In the genomic region with DNA sequence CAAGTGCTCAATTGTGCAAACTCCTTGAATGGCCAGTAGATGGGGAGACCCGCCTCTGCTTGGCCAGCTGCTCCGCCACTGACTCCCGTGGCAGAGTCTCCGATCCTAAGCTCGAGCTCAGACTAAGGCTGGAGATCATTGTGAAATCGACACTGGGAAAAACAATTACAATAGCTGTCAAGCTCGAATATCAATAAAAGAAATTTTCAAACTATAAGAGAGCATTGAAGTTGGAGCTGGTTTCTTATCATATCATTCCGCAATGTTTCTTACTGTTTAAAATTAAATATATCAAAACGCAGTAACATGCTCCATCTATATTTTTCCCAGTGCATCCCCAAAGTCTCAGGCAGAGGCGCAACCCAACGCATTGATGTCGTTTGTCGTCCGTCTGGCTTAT, we compare ENCODE assay signal across 1 fruit fly cellular context.
TF ChIP-seq lines count a peak whose summit lies in the region.

No protein-coding gene starts in this region.

TF ChIP-seq in whole organism, embryonic, 481 proteins besides CTCF, POLR2A, EP300 and RAD21 (continued from another document and continues in another):
- TF ChIP-seq CG9797 (GFP tag; optimal IDR thresholded peaks at IDR 0.05; lab: Kevin White, UChicago) (no peak), CG8924 (tag; optimal IDR thresholded peaks at IDR 0.05; lab: Kevin White, UChicago) (peak; percentile 60), CG1024 (GFP tag; IDR thresholded peaks at IDR 0.05; lab: Robert Waterston, UW) (peak; percentile 41; the same call in 1 of the 2 replicates), CG12391 (tag; optimal IDR thresholded peaks at IDR 0.05; lab: Kevin White, UChicago) (peak; percentile 66), ash1 (GFP tag; optimal IDR thresholded peaks at IDR 0.05; lab: Kevin White, UChicago) (no peak), Fer3 (tag; optimal IDR thresholded peaks at IDR 0.05; lab: Kevin White, UChicago) (no peak), CG13296 (GFP tag; optimal IDR thresholded peaks at IDR 0.05; lab: Kevin White, UChicago) (no peak), Atf-2 (GFP tag; optimal IDR thresholded peaks at IDR 0.05; lab: Kevin White, UChicago) (peak; percentile 7), cwo (GFP tag; optimal IDR thresholded peaks at IDR 0.05; lab: Kevin White, UChicago) (no peak), CG3281 (GFP tag; optimal IDR thresholded peaks at IDR 0.05; lab: Kevin White, UChicago) (no peak), Mrtf (GFP tag; IDR thresholded peaks at IDR 0.05; lab: Robert Waterston, UW) (no peak), ham (GFP tag; IDR thresholded peaks at IDR 0.05; lab: Robert Waterston, UW) (no peak), wdn (GFP tag; IDR thresholded peaks at IDR 0.05; lab: Robert Waterston, UW) (no peak), CG10959 (GFP tag; IDR thresholded peaks at IDR 0.05; lab: Robert Waterston, UW) (peak; percentile 93), gfzf (GFP tag; optimal IDR thresholded peaks at IDR 0.05; lab: Kevin White, UChicago) (no peak), Camta (GFP tag; optimal IDR thresholded peaks at IDR 0.05; lab: Kevin White, UChicago) (peak; percentile 26), tio (GFP tag; optimal IDR thresholded peaks at IDR 0.05; lab: Kevin White, UChicago) (peak; percentile 41), CG33557 (GFP tag; optimal IDR thresholded peaks at IDR 0.05; lab: Kevin White, UChicago) (peak; percentile 3), nerfin-1 (tag; optimal IDR thresholded peaks at IDR 0.05; lab: Kevin White, UChicago) (peak; percentile 8), Deaf1 (tag; optimal IDR thresholded peaks at IDR 0.05; lab: Kevin White, UChicago) (no peak), CHES-1-like (GFP tag; optimal IDR thresholded peaks at IDR 0.05; lab: Kevin White, UChicago) (peak; percentile 17), ind (GFP tag; optimal IDR thresholded peaks at IDR 0.05; lab: Kevin White, UChicago) (no peak), otp (GFP tag; IDR thresholded peaks at IDR 0.05; lab: Robert Waterston, UW) (peak; percentile 70; the same call in 2 of the 3 replicates), Abd-B (GFP tag; optimal IDR thresholded peaks at IDR 0.05; lab: Kevin White, UChicago) (peak; percentile 38), fu2 (GFP tag; optimal IDR thresholded peaks at IDR 0.05; lab: Kevin White, UChicago) (no peak), esg (GFP tag; conservative IDR thresholded peaks at IDR 0.05; lab: Robert Waterston, UW) (no peak), ac (GFP tag; optimal IDR thresholded peaks at IDR 0.05; lab: Kevin White, UChicago) (peak; percentile 75), jing (GFP tag; optimal IDR thresholded peaks at IDR 0.05; lab: Kevin White, UChicago) (no peak), prd (optimal IDR thresholded peaks at IDR 0.05; lab: Kevin White, UChicago) (no peak), prd (GFP tag; IDR thresholded peaks at IDR 0.05; lab: Robert Waterston, UW) (peak; percentile 73; the same call in 2 of the 3 replicates), Adf1 (GFP tag; IDR thresholded peaks at IDR 0.05; lab: Robert Waterston, UW) (no peak), E2f1 (GFP tag; IDR thresholded peaks at IDR 0.05; lab: Robert Waterston, UW) (no peak), Drgx (GFP tag; IDR thresholded peaks at IDR 0.05; lab: Robert Waterston, UW) (peak; percentile 42; the same call in 1 of the 2 replicates), CG31441 (GFP tag; IDR thresholded peaks at IDR 0.05; lab: Robert Waterston, UW) (peak; percentile 71), Ets97D (GFP tag; optimal IDR thresholded peaks at IDR 0.05; lab: Kevin White, UChicago) (no peak), CG12071 (GFP tag; optimal IDR thresholded peaks at IDR 0.05; lab: Kevin White, UChicago) (no peak), gem (tag; optimal IDR thresholded peaks at IDR 0.05; lab: Kevin White, UChicago) (peak; percentile 64), crp (GFP tag; optimal IDR thresholded peaks at IDR 0.05; lab: Kevin White, UChicago) (no peak), lmd (GFP tag; IDR thresholded peaks at IDR 0.05; lab: Robert Waterston, UW) (0 out of 2 replicates have a peak, but pooled peaks have one; percentile 11), CG17568 (GFP tag; optimal IDR thresholded peaks at IDR 0.05; lab: Kevin White, UChicago) (no peak), Ets65A (GFP tag; lab: Kevin White, UChicago) (peak; percentile 87), pnt (GFP tag; optimal IDR thresholded peaks at IDR 0.05; lab: Kevin White, UChicago) (peak; percentile 17), CG8290 (GFP tag; optimal IDR thresholded peaks at IDR 0.05; lab: Kevin White, UChicago) (peak; percentile 12), CG8290 (tag; optimal IDR thresholded peaks at IDR 0.05; lab: Kevin White, UChicago) (no peak), Pdp1 (GFP tag; optimal IDR thresholded peaks at IDR 0.05; lab: Kevin White, UChicago) (peak in 1 of 2 experiments; percentile 41), Hr39 (optimal IDR thresholded peaks at IDR 0.05; lab: Kevin White, UChicago) (no peak), CoRest (tag; optimal IDR thresholded peaks at IDR 0.05; lab: Kevin White, UChicago) (peak; percentile 21), CG10979 (tag; optimal IDR thresholded peaks at IDR 0.05; lab: Kevin White, UChicago) (peak; percentile 87), HmgD (GFP tag; optimal IDR thresholded peaks at IDR 0.05; lab: Kevin White, UChicago) (no peak), NC2β (GFP tag; optimal IDR thresholded peaks at IDR 0.05; lab: Kevin White, UChicago) (peak; percentile 52), CG32767 (GFP tag; IDR thresholded peaks at IDR 0.05; lab: Robert Waterston, UW) (no peak), CG4328 (GFP tag; optimal IDR thresholded peaks at IDR 0.05; lab: Kevin White, UChicago) (no peak), Bgb (GFP tag; IDR thresholded peaks at IDR 0.05; lab: Robert Waterston, UW; ENCODE audit: partially characterized antibody) (no peak), da (GFP tag; optimal IDR thresholded peaks at IDR 0.05; lab: Kevin White, UChicago) (no peak), croc (GFP tag; conservative IDR thresholded peaks at IDR 0.05; lab: Robert Waterston, UW) (peak; percentile 56), zfh1 (GFP tag; IDR thresholded peaks at IDR 0.05; lab: Robert Waterston, UW) (peak; percentile 91), tna (GFP tag; IDR thresholded peaks at IDR 0.05; lab: Robert Waterston, UW; ENCODE audit: partially characterized antibody) (no peak), CG7271 (tag; optimal IDR thresholded peaks at IDR 0.05; lab: Kevin White, UChicago) (no peak), dmrt11E (tag; optimal IDR thresholded peaks at IDR 0.05; lab: Kevin White, UChicago) (peak; percentile 91), CG7786 (GFP tag; optimal IDR thresholded peaks at IDR 0.05; lab: Kevin White, UChicago) (peak; percentile 18), CG3726 (GFP tag; IDR thresholded peaks at IDR 0.05; lab: Robert Waterston, UW) (no peak; the same call in 2 of the 3 replicates), sc (optimal IDR thresholded peaks at IDR 0.05; lab: Kevin White, UChicago) (no peak), sc (GFP tag; optimal IDR thresholded peaks at IDR 0.05; lab: Kevin White, UChicago) (peak; percentile 27), lov (optimal IDR thresholded peaks at IDR 0.05; lab: Kevin White, UChicago) (no peak), lov (GFP tag; IDR thresholded peaks at IDR 0.05; lab: Robert Waterston, UW) (no peak; the same call in 2 of the 3 replicates), tll (GFP tag; optimal IDR thresholded peaks at IDR 0.05; lab: Kevin White, UChicago) (no peak), psq (GFP tag; optimal IDR thresholded peaks at IDR 0.05; lab: Kevin White, UChicago) (no peak), Ssrp (tag; optimal IDR thresholded peaks at IDR 0.05; lab: Kevin White, UChicago) (peak; percentile 23), Jarid2 (GFP tag; optimal IDR thresholded peaks at IDR 0.05; lab: Kevin White, UChicago) (no peak), CG33213 (GFP tag; optimal IDR thresholded peaks at IDR 0.05; lab: Kevin White, UChicago) (peak; percentile 7), sna (GFP tag; IDR thresholded peaks at IDR 0.05; lab: Robert Waterston, UW; ENCODE audit: partially characterized antibody) (no peak), HLH4C (GFP tag; IDR thresholded peaks at IDR 0.05; lab: Robert Waterston, UW; ENCODE audit: partially characterized antibody) (no peak), CG4360 (GFP tag; IDR thresholded peaks at IDR 0.05; lab: Robert Waterston, UW) (no peak), CG10147 (GFP tag; optimal IDR thresholded peaks at IDR 0.05; lab: Kevin White, UChicago) (no peak), D (optimal IDR thresholded peaks at IDR 0.05; lab: Kevin White, UChicago) (no peak), D (GFP tag; optimal IDR thresholded peaks at IDR 0.05; lab: Kevin White, UChicago) (peak; percentile 32), CG12744 (GFP tag; optimal IDR thresholded peaks at IDR 0.05; lab: Kevin White, UChicago) (peak; percentile 9), CG18599 (GFP tag; optimal IDR thresholded peaks at IDR 0.05; lab: Kevin White, UChicago) (peak; percentile 7), CG18764 (GFP tag; optimal IDR thresholded peaks at IDR 0.05; lab: Kevin White, UChicago) (no peak), CG13424 (tag; optimal IDR thresholded peaks at IDR 0.05; lab: Kevin White, UChicago) (no peak), Tbp (GFP tag; optimal IDR thresholded peaks at IDR 0.05; lab: Kevin White, UChicago) (no peak), gcm2 (GFP tag; optimal IDR thresholded peaks at IDR 0.05; lab: Kevin White, UChicago) (no peak), nmo (GFP tag; optimal IDR thresholded peaks at IDR 0.05; lab: Kevin White, UChicago) (peak; percentile 54), Opbp (GFP tag; IDR thresholded peaks at IDR 0.05; lab: Robert Waterston, UW; ENCODE audit: partially characterized antibody) (no peak), trh (GFP tag; optimal IDR thresholded peaks at IDR 0.05; lab: Kevin White, UChicago) (no peak), Hey (tag; optimal IDR thresholded peaks at IDR 0.05; lab: Kevin White, UChicago) (no peak), ken (GFP tag; IDR thresholded peaks at IDR 0.05; lab: Robert Waterston, UW) (no peak), hth (optimal IDR thresholded peaks at IDR 0.05; lab: Kevin White, UChicago) (no peak), ase (GFP tag; IDR thresholded peaks at IDR 0.05; lab: Robert Waterston, UW) (no peak), Hr3 (GFP tag; optimal IDR thresholded peaks at IDR 0.05; lab: Kevin White, UChicago) (peak; percentile 31), dpn (GFP tag; optimal IDR thresholded peaks at IDR 0.05; lab: Kevin White, UChicago) (peak in 1 of 2 experiments; percentile 42), slou (GFP tag; optimal IDR thresholded peaks at IDR 0.05; lab: Kevin White, UChicago) (no peak), CG4282 (GFP tag; optimal IDR thresholded peaks at IDR 0.05; lab: Kevin White, UChicago) (no peak), zen2 (GFP tag; IDR thresholded peaks at IDR 0.05; lab: Robert Waterston, UW; ENCODE audit: partially characterized antibody) (no peak), CG3163 (GFP tag; optimal IDR thresholded peaks at IDR 0.05; lab: Kevin White, UChicago) (no peak), Hsf (GFP tag; optimal IDR thresholded peaks at IDR 0.05; lab: Kevin White, UChicago) (peak; percentile 41), Mes4 (GFP tag; optimal IDR thresholded peaks at IDR 0.05; lab: Kevin White, UChicago) (peak; percentile 55), schlank (tag; optimal IDR thresholded peaks at IDR 0.05; lab: Kevin White, UChicago) (no peak), ato (GFP tag; IDR thresholded peaks at IDR 0.05; lab: Robert Waterston, UW; ENCODE audit: partially characterized antibody) (no peak), CG10543 (GFP tag; optimal IDR thresholded peaks at IDR 0.05; lab: Kevin White, UChicago) (no peak), HLHmδ (GFP tag; optimal IDR thresholded peaks at IDR 0.05; lab: Kevin White, UChicago) (no peak), btn (GFP tag; optimal IDR thresholded peaks at IDR 0.05; lab: Kevin White, UChicago) (peak; percentile 1), grau (tag; optimal IDR thresholded peaks at IDR 0.05; lab: Kevin White, UChicago) (peak; percentile 28), hbn (GFP tag; IDR thresholded peaks at IDR 0.05; lab: Robert Waterston, UW; ENCODE audit: partially characterized antibody) (no peak), CG14667 (GFP tag; IDR thresholded peaks at IDR 0.05; lab: Robert Waterston, UW) (peak; percentile 49; the same call in 1 of the 2 replicates), CG12659 (GFP tag; optimal IDR thresholded peaks at IDR 0.05; lab: Kevin White, UChicago) (no peak), CG15514 (GFP tag; optimal IDR thresholded peaks at IDR 0.05; lab: Kevin White, UChicago) (no peak), CG11696 (GFP tag; IDR thresholded peaks at IDR 0.05; lab: Robert Waterston, UW) (no peak), ssp (GFP tag; IDR thresholded peaks at IDR 0.05; lab: Robert Waterston, UW) (peak; percentile 17; the same call in 1 of the 2 replicates), CG9437 (GFP tag; optimal IDR thresholded peaks at IDR 0.05; lab: Kevin White, UChicago) (no peak), CG4854 (GFP tag; optimal IDR thresholded peaks at IDR 0.05; lab: Kevin White, UChicago) (no peak), ab (GFP tag; optimal IDR thresholded peaks at IDR 0.05; lab: Kevin White, UChicago) (no peak), Med (GFP tag; lab: Kevin White, UChicago) (peak; percentile 67), rib (GFP tag; IDR thresholded peaks at IDR 0.05; lab: Robert Waterston, UW) (no peak), CG5953 (GFP tag; IDR thresholded peaks at IDR 0.05; lab: Robert Waterston, UW) (no peak), CG15011 (GFP tag; optimal IDR thresholded peaks at IDR 0.05; lab: Kevin White, UChicago) (no peak), BEAF-32 (GFP tag; optimal IDR thresholded peaks at IDR 0.05; lab: Kevin White, UChicago) (no peak), CG12104 (GFP tag; optimal IDR thresholded peaks at IDR 0.05; lab: Kevin White, UChicago) (no peak), fd3F (GFP tag; optimal IDR thresholded peaks at IDR 0.05; lab: Kevin White, UChicago) (no peak), Neu2 (GFP tag; optimal IDR thresholded peaks at IDR 0.05; lab: Kevin White, UChicago; ENCODE audit: borderline replicate concordance) (peak; percentile 42), Stat92E (GFP tag; optimal IDR thresholded peaks at IDR 0.05; lab: Kevin White, UChicago) (no peak), cas (GFP tag; IDR thresholded peaks at IDR 0.05; lab: Robert Waterston, UW) (no peak), unc-4 (GFP tag; IDR thresholded peaks at IDR 0.05; lab: Robert Waterston, UW; ENCODE audit: partially characterized antibody) (no peak), CG18476 (GFP tag; optimal IDR thresholded peaks at IDR 0.05; lab: Kevin White, UChicago) (peak; percentile 46), Hmx (GFP tag; optimal IDR thresholded peaks at IDR 0.05; lab: Kevin White, UChicago) (no peak), luna (GFP tag; optimal IDR thresholded peaks at IDR 0.05; lab: Kevin White, UChicago) (no peak), CG9727 (GFP tag; optimal IDR thresholded peaks at IDR 0.05; lab: Kevin White, UChicago) (peak; percentile 92), nau (GFP tag; optimal IDR thresholded peaks at IDR 0.05; lab: Kevin White, UChicago) (no peak), CrebB (tag; optimal IDR thresholded peaks at IDR 0.05; lab: Kevin White, UChicago) (no peak), CG4404 (GFP tag; IDR thresholded peaks at IDR 0.05; lab: Robert Waterston, UW) (peak; percentile 88)
